Fruit fly (Drosophila melanogaster): ENCODE results near the gene btl.

btl gene

dm6 chr3L:14055260-14055696 is 20.3 kb upstream of the btl start (continued):
- no peak for TF ChIP-seq Trl (optimal IDR thresholded peaks at IDR 0.05)
- no peak for TF ChIP-seq Trl (GFP tag; optimal IDR thresholded peaks at IDR 0.05)
- no peak for TF ChIP-seq CG6175 (GFP tag; IDR thresholded peaks at IDR 0.05)
- TF ChIP-seq Hr51 (GFP tag; optimal IDR thresholded peaks at IDR 0.05), result peak in 1 of 2 experiments; percentile 7
- TF ChIP-seq CG1602 (GFP tag; optimal IDR thresholded peaks at IDR 0.05), result no peak
- peak; percentile 32 for TF ChIP-seq lab (GFP tag; optimal IDR thresholded peaks at IDR 0.05)
- peak; percentile 53 for TF ChIP-seq CG11504 (tag; optimal IDR thresholded peaks at IDR 0.05)
- peak; percentile 38 for TF ChIP-seq CG7839 (tag; optimal IDR thresholded peaks at IDR 0.05)
- no peak for TF ChIP-seq MESR4 (GFP tag; optimal IDR thresholded peaks at IDR 0.05)
- no peak for TF ChIP-seq CG14014 (GFP tag; IDR thresholded peaks at IDR 0.05)
- no peak for TF ChIP-seq CG6254 (GFP tag; optimal IDR thresholded peaks at IDR 0.05)
- no peak for TF ChIP-seq tgo (GFP tag; IDR thresholded peaks at IDR 0.05)
- peak; percentile 49 for TF ChIP-seq Meics (GFP tag; optimal IDR thresholded peaks at IDR 0.05)
- no peak for TF ChIP-seq CG3726 (GFP tag; IDR thresholded peaks at IDR 0.05)
- TF ChIP-seq CG12659 (GFP tag; optimal IDR thresholded peaks at IDR 0.05), result peak; percentile 21
- no peak for TF ChIP-seq CG2202 (tag; optimal IDR thresholded peaks at IDR 0.05)
- no peak for TF ChIP-seq CG9609 (GFP tag; optimal IDR thresholded peaks at IDR 0.05)
- TF ChIP-seq ttk (GFP tag; IDR thresholded peaks at IDR 0.05), result no peak
- TF ChIP-seq pho (GFP tag; optimal IDR thresholded peaks at IDR 0.05), result no peak
- TF ChIP-seq Asciz (GFP tag; optimal IDR thresholded peaks at IDR 0.05), result peak; percentile 5
- no peak for TF ChIP-seq p53 (GFP tag; optimal IDR thresholded peaks at IDR 0.05)
- no peak for TF ChIP-seq CG15514 (GFP tag; optimal IDR thresholded peaks at IDR 0.05)
- TF ChIP-seq CoRest (tag; optimal IDR thresholded peaks at IDR 0.05), result peak; percentile 25
- TF ChIP-seq CG11695 (GFP tag; IDR thresholded peaks at IDR 0.05), result no peak; the same call in 2 of the 3 replicates
- TF ChIP-seq ems (GFP tag; optimal IDR thresholded peaks at IDR 0.05), result no peak
- TF ChIP-seq bigmax (GFP tag; optimal IDR thresholded peaks at IDR 0.05), result no peak
- no peak for TF ChIP-seq stc (GFP tag; IDR thresholded peaks at IDR 0.05)
- no peak for TF ChIP-seq nmo (GFP tag; optimal IDR thresholded peaks at IDR 0.05)
- TF ChIP-seq CG32767 (GFP tag; IDR thresholded peaks at IDR 0.05), result no peak
- TF ChIP-seq pita (GFP tag; optimal IDR thresholded peaks at IDR 0.05), result no peak
- TF ChIP-seq jumu (GFP tag; optimal IDR thresholded peaks at IDR 0.05), result no peak
- no peak for TF ChIP-seq fru (optimal IDR thresholded peaks at IDR 0.05)
- TF ChIP-seq ATbp (GFP tag; optimal IDR thresholded peaks at IDR 0.05), result no peak
- no peak for TF ChIP-seq CG1024 (GFP tag; IDR thresholded peaks at IDR 0.05)
- TF ChIP-seq CG16779 (GFP tag; IDR thresholded peaks at IDR 0.05), result no peak
- TF ChIP-seq CG10959 (GFP tag; IDR thresholded peaks at IDR 0.05), result no peak
- TF ChIP-seq Elba2 (GFP tag; optimal IDR thresholded peaks at IDR 0.05), result no peak
- TF ChIP-seq croc (GFP tag; conservative IDR thresholded peaks at IDR 0.05), result no peak
- TF ChIP-seq z (GFP tag; IDR thresholded peaks at IDR 0.05), result no peak
- no peak for TF ChIP-seq CG31365 (tag; optimal IDR thresholded peaks at IDR 0.05)
- TF ChIP-seq CG32772 (GFP tag; IDR thresholded peaks at IDR 0.05), result no peak
- TF ChIP-seq CG9437 (GFP tag; optimal IDR thresholded peaks at IDR 0.05), result no peak
- TF ChIP-seq CG6854 (GFP tag; optimal IDR thresholded peaks at IDR 0.05), result no peak
- no peak for TF ChIP-seq inv (GFP tag; IDR thresholded peaks at IDR 0.05; ENCODE audit: partially characterized antibody)
- TF ChIP-seq CG33557 (GFP tag; optimal IDR thresholded peaks at IDR 0.05), result no peak
- TF ChIP-seq Rx (GFP tag; IDR thresholded peaks at IDR 0.05), result no peak
- TF ChIP-seq CG1529 (GFP tag; optimal IDR thresholded peaks at IDR 0.05), result no peak
- TF ChIP-seq Bdp1 (GFP tag; optimal IDR thresholded peaks at IDR 0.05), result no peak
- peak; percentile 35 for TF ChIP-seq CG7556 (GFP tag; optimal IDR thresholded peaks at IDR 0.05)
- TF ChIP-seq CG16863 (GFP tag; optimal IDR thresholded peaks at IDR 0.05), result no peak
- TF ChIP-seq Tbp (GFP tag; optimal IDR thresholded peaks at IDR 0.05), result no peak
- peak; percentile 41 for TF ChIP-seq gem (tag; optimal IDR thresholded peaks at IDR 0.05)
